Fruit fly (Drosophila melanogaster): Measurements from ENCODE around the gene CG3982.

CG3982 gene

DNA sequence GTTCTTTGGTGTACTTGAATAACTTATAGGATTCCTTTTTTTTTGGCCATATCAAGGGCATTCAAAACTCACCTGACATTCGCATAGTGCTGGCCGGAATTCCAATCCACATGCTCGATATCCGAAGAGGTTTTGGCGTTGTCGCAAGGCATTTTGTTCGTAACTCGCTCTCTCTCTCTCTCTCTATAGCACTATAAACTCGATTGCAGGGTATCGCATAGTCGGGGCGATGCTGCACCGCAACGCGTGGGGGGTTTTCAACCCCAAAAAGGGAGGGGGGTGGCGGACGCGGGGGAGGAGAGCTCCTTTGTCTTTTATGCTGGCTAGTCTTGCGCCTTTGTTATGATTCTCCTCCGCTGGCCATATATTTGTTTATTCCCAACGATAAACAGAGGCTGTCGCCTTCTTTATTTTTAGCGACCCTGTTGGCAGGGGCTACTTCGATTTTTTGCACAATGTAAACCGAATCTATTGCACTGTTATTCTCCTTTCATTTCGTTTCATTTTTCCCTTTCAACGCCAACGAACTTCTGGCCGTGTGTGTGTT lies 18.7 kb downstream of the CG3982 start (continued):
- TF ChIP-seq CG9215 (GFP tag; IDR thresholded peaks at IDR 0.05): no peak
- peak; percentile 16 for TF ChIP-seq HHEX (GFP tag; optimal IDR thresholded peaks at IDR 0.05)
- TF ChIP-seq CG7745 (tag; optimal IDR thresholded peaks at IDR 0.05): no peak
- no peak for TF ChIP-seq CG7928 (GFP tag; optimal IDR thresholded peaks at IDR 0.05)
- peak; percentile 4 for TF ChIP-seq phol (tag; optimal IDR thresholded peaks at IDR 0.05)
- TF ChIP-seq CG13894 (tag; optimal IDR thresholded peaks at IDR 0.05): no peak
- no peak for TF ChIP-seq NfI (GFP tag; optimal IDR thresholded peaks at IDR 0.05)
- peak; percentile 18 for TF ChIP-seq CG5180 (GFP tag; optimal IDR thresholded peaks at IDR 0.05)
- TF ChIP-seq ase (GFP tag; IDR thresholded peaks at IDR 0.05): no peak
- no peak for TF ChIP-seq Hr78 (GFP tag; optimal IDR thresholded peaks at IDR 0.05)
- no peak for TF ChIP-seq ind (GFP tag; optimal IDR thresholded peaks at IDR 0.05)
- no peak for TF ChIP-seq insv (GFP tag; optimal IDR thresholded peaks at IDR 0.05)
- TF ChIP-seq GATAe (GFP tag; conservative IDR thresholded peaks at IDR 0.05): no peak
- TF ChIP-seq Gug (GFP tag; IDR thresholded peaks at IDR 0.05): 0 out of 4 replicates have a peak, but pooled peaks have one; percentile 18
- peak; percentile 12 for TF ChIP-seq CG2712 (tag; optimal IDR thresholded peaks at IDR 0.05)
- TF ChIP-seq peb (GFP tag; IDR thresholded peaks at IDR 0.05): no peak

DNA sequence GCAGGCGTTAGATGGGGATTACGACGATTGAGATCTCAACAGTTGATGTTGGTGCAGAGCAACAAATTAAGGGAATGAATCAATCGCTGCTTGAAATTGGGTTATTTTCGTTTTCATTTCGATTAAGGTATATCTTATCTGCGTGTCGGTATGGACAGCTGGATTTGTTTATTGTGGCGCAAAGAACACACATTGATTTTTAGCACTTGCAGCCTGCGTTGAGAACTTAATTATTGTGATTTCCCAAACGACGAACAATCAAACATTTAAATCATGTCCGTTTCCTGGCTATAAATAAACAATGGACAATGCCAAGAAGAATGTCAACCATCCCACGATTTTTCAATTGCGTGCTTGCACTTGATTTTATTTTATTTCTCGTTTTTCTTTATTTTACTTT lies 19.2 kb downstream of the CG3982 start:
- TF ChIP-seq Mes4 (GFP tag; optimal IDR thresholded peaks at IDR 0.05) (no peak), eve (GFP tag; optimal IDR thresholded peaks at IDR 0.05) (peak in 1 of 2 experiments; percentile 64), CG10462 (GFP tag; optimal IDR thresholded peaks at IDR 0.05) (no peak), chinmo (GFP tag; IDR thresholded peaks at IDR 0.05; ENCODE audit: partially characterized antibody) (0 out of 4 replicates have a peak, but pooled peaks have one; percentile 48), Hey (tag; optimal IDR thresholded peaks at IDR 0.05) (no peak), wor (GFP tag; IDR thresholded peaks at IDR 0.05) (no peak), mirr (GFP tag; optimal IDR thresholded peaks at IDR 0.05) (peak; percentile 21), CG13424 (tag; optimal IDR thresholded peaks at IDR 0.05) (no peak), Rfx (GFP tag; IDR thresholded peaks at IDR 0.05) (0 out of 2 replicates have a peak, but pooled peaks have one; percentile 1), CG43689 (GFP tag; IDR thresholded peaks at IDR 0.05) (no peak), CG3838 (GFP tag; optimal IDR thresholded peaks at IDR 0.05) (no peak), dati (GFP tag; IDR thresholded peaks at IDR 0.05) (no peak)

DNA sequence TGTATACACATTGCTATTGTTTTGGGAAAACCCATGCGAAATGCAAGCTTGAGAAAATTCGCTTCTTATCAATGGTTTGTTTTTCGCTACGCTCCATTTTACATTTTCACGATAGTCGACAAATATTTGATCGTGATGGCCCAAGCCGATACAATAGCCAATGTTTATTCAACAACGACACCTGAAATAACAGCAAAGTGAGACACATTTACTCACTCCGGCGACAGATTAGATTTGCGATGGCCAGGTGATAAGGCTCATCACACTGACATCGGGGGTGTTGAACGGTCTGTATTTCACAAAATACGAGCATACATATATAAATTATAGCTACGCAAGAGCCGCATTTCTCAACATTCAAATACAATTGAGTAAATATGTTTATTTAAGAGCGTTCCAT lies 20.0 kb downstream of the CG3982 start:
- TF ChIP-seq CoRest (tag; optimal IDR thresholded peaks at IDR 0.05) (peak; percentile 26), dpn (GFP tag; optimal IDR thresholded peaks at IDR 0.05) (peak in 1 of 2 experiments; percentile 67), CG13287 (GFP tag; IDR thresholded peaks at IDR 0.05; ENCODE audit: partially characterized antibody) (no peak), cg (GFP tag; optimal IDR thresholded peaks at IDR 0.05) (no peak), Dbx (GFP tag; IDR thresholded peaks at IDR 0.05) (peak; percentile 83; the same call in 2 of the 3 replicates), CG3995 (GFP tag; optimal IDR thresholded peaks at IDR 0.05) (peak; percentile 47), Blimp-1 (GFP tag; optimal IDR thresholded peaks at IDR 0.05) (peak; percentile 58), gsb (GFP tag; IDR thresholded peaks at IDR 0.05) (peak; percentile 35; the same call in 1 of the 2 replicates), bsh (GFP tag; optimal IDR thresholded peaks at IDR 0.05) (peak in 1 of 2 experiments; percentile 4), dimm (GFP tag; IDR thresholded peaks at IDR 0.05) (no peak), Elba2 (GFP tag; optimal IDR thresholded peaks at IDR 0.05) (no peak), Dref (GFP tag; IDR thresholded peaks at IDR 0.05) (no peak), CG12219 (GFP tag; optimal IDR thresholded peaks at IDR 0.05) (peak; percentile 30), Fer3 (tag; optimal IDR thresholded peaks at IDR 0.05) (peak; percentile 84), CG2120 (GFP tag; optimal IDR thresholded peaks at IDR 0.05) (peak; percentile 60), Bteb2 (GFP tag; optimal IDR thresholded peaks at IDR 0.05) (peak; percentile 3), Poxn (GFP tag; IDR thresholded peaks at IDR 0.05) (no peak), Gsc (GFP tag; IDR thresholded peaks at IDR 0.05) (no peak), lab (GFP tag; optimal IDR thresholded peaks at IDR 0.05) (peak; percentile 97), CG11247 (GFP tag; IDR thresholded peaks at IDR 0.05) (no peak), CG8478 (optimal IDR thresholded peaks at IDR 0.05) (no peak)

Data from whole organism, embryonic.